Fruit fly (Drosophila melanogaster) whole organism, larva: ENCODE data around the gene CG34124.

Source experiments
- noc ChIP-seq: fragments of 200-800 bp; sonication (Bioruptor generic); optimal IDR thresholded peaks from 3 replicates; lab custom pipeline; 2019; ENCODE audit warnings: missing biosample characterization, mild to moderate bottlenecking, missing genetic modification characterization, moderate library complexity

Gene CG34124

dm6 chr2L:4958111-4958510 lies at the start of gene CG34124:
Gene CG34124 (plus strand): TSS chr2L:4958411.
- TF ChIP-seq noc (tag; lab: Kevin White, UChicago): no peak

- TF ChIP-seq noc (tag; lab: Kevin White, UChicago): no peak
Measured at dm6 chr2L:4915715-4916153, 42.5 kb upstream of the CG34124 start.

dm6 chr2L:4916738-4917137 lies 41.5 kb upstream of the CG34124 start:
- TF ChIP-seq noc (tag; lab: Kevin White, UChicago): no peak

dm6 chr2L:4928340-4928739 lies 29.9 kb upstream of the CG34124 start:
- no peak for TF ChIP-seq noc (tag; lab: Kevin White, UChicago)

dm6 chr2L:4930541-4930940 lies 27.7 kb upstream of the CG34124 start:
- no peak for TF ChIP-seq noc (tag; lab: Kevin White, UChicago)

dm6 chr2L:4932284-4932683 lies 25.9 kb upstream of the CG34124 start, which contains the start of gene hoe1:
Gene hoe1 (minus strand): TSS chr2L:4932384.
- no peak for TF ChIP-seq noc (tag; lab: Kevin White, UChicago)

- TF ChIP-seq noc (tag; lab: Kevin White, UChicago): no peak
Measured at dm6 chr2L:4936325-4936869, 21.8 kb upstream of the CG34124 start, which contains the start of gene hoe2. Gene hoe2 (minus strand): TSS chr2L:4936450.

dm6 chr2L:4937060-4937459 lies 21.2 kb upstream of the CG34124 start, which contains the start of gene Sgs1:
Gene Sgs1 (plus strand): TSS chr2L:4937409.
- no peak for TF ChIP-seq noc (tag; lab: Kevin White, UChicago)

- TF ChIP-seq noc (tag; lab: Kevin White, UChicago): no peak
Measured at dm6 chr2L:4942257-4942792, 15.9 kb upstream of the CG34124 start, which contains the start of gene synr. Gene synr (plus strand): TSS chr2L:4942742.

- peak; percentile 97 for TF ChIP-seq noc (tag; lab: Kevin White, UChicago)
Measured at dm6 chr2L:4945300-4945699, 12.9 kb upstream of the CG34124 start, which contains the start of the genes mRpL24 and betaggt-I. Gene mRpL24 (minus strand): TSS chr2L:4945361. Gene betaggt-I (plus strand): TSS chr2L:4945579.

- TF ChIP-seq noc (tag; lab: Kevin White, UChicago): no peak
Measured at dm6 chr2L:4949453-4950045, 8.7 kb upstream of the CG34124 start, which contains the start of gene jet. Gene jet (minus strand): TSS chr2L:4949784.

dm6 chr2L:4950667-4951066 lies 7.5 kb upstream of the CG34124 start, which contains the start of gene Jon25Biii:
Gene Jon25Biii (minus strand): TSS chr2L:4950767.
- TF ChIP-seq noc (tag; lab: Kevin White, UChicago): peak; percentile 28

dm6 chr2L:4953086-4953570 lies 5.1 kb upstream of the CG34124 start, which contains the start of gene Jon25Bii:
Gene Jon25Bii (minus strand): TSS chr2L:4953136.
- TF ChIP-seq noc (tag; lab: Kevin White, UChicago): no peak

- TF ChIP-seq noc (tag; lab: Kevin White, UChicago): no peak
Measured at dm6 chr2L:4955094-4955823, 3.0 kb upstream of the CG34124 start, which contains the start of the genes Jon25Bi and Marcal1. Gene Jon25Bi (minus strand): TSS chr2L:4955144. Gene Marcal1 (plus strand): TSS chr2L:4955509.

- no peak for TF ChIP-seq noc (tag; lab: Kevin White, UChicago)
Measured at dm6 chr2L:4965420-4965819, 7.2 kb downstream of the CG34124 start, which contains the start of gene CG34125. Gene CG34125 (plus strand): TSS chr2L:4965673.
